Worm (Caenorhabditis elegans) whole organism, L1 larva: ENCODE measurements around the gene slmp-1.
A peak's percentile ranks its signal among the peaks of the same experiment; 100 is the strongest.

Experiments
- C04F5.9 ChIP-seq: sonication (generic microtip); optimal IDR thresholded peaks from 2 replicates; lab custom pipeline; 2016; ENCODE audit warnings: missing genetic modification characterization, missing compliant biosample characterization
- C16A3.4 ChIP-seq: fragments of 150-350 bp; optimal IDR thresholded peaks from 2 replicates; lab custom pipeline; 2014; ENCODE audit warnings: missing biosample characterization, missing genetic modification characterization
- F16B12.6 ChIP-seq: fragments of 150-350 bp; optimal IDR thresholded peaks from 2 replicates; lab custom pipeline; 2014; ENCODE audit warnings: missing biosample characterization, missing genetic modification characterization
- aha-1 ChIP-seq: fragments of 150-350 bp; optimal IDR thresholded peaks from 2 replicates; lab custom pipeline; 2014; ENCODE audit warnings: missing biosample characterization, missing genetic modification characterization
- alr-1 ChIP-seq: fragments of 200-800 bp; sonication (Bioruptor generic); optimal IDR thresholded peaks from 2 replicates; lab custom pipeline; 2018; ENCODE audit warnings: borderline replicate concordance, mild to moderate bottlenecking, missing genetic modification characterization, missing compliant biosample characterization
- aly-2 ChIP-seq: fragments of 150-350 bp; optimal IDR thresholded peaks from 2 replicates; lab custom pipeline; 2014; ENCODE audit warnings: missing biosample characterization, missing genetic modification characterization
- blmp-1 ChIP-seq: fragments of 150-350 bp; optimal IDR thresholded peaks from 2 replicates; lab custom pipeline; 2014; ENCODE audit warnings: missing biosample characterization, missing genetic modification characterization
- ceh-63 ChIP-seq: fragments of 200-800 bp; sonication (Bioruptor generic); optimal IDR thresholded peaks from 2 replicates; lab custom pipeline; 2018; ENCODE audit warnings: mild to moderate bottlenecking, missing genetic modification characterization, missing compliant biosample characterization
- ceh-82 ChIP-seq, 3 experiments: fragments of 150-350 bp in 1 of 3; sonication (generic microtip) in 2 of 3; optimal IDR thresholded peaks; 2 replicates each; lab custom pipeline; 2014 to 2017; ENCODE audit warnings: missing biosample characterization in 3 of 3, missing genetic modification characterization in 3 of 3
- ces-1 ChIP-seq: fragments of 150-350 bp; optimal IDR thresholded peaks from 2 replicates; lab custom pipeline; 2014; ENCODE audit warnings: missing biosample characterization, missing genetic modification reagents, missing genetic modification characterization
- dpl-1 ChIP-seq, 3 experiments: fragments of 150-350 bp in 2 of 3; sonication (generic microtip) in 1 of 3; optimal IDR thresholded peaks; 2 replicates each; lab custom pipeline; 2014 to 2017; ENCODE audit warnings: missing biosample characterization in 3 of 3, missing genetic modification characterization in 3 of 3, missing genetic modification reagents in 3 of 3
- efl-3 ChIP-seq: fragments of 200-800 bp; sonication (Bioruptor generic); optimal IDR thresholded peaks from 2 replicates; lab custom pipeline; 2018; ENCODE audit warnings: mild to moderate bottlenecking, missing genetic modification characterization, missing compliant biosample characterization
- egl-13 ChIP-seq: sonication (generic microtip); optimal IDR thresholded peaks from 2 replicates; lab custom pipeline; 2016; ENCODE audit warnings: missing genotype, missing genetic modification reagents, missing genetic modification characterization, missing compliant biosample characterization
- elt-2 ChIP-seq: sonication (generic microtip); optimal IDR thresholded peaks from 2 replicates; lab custom pipeline; 2016; ENCODE audit warnings: missing genetic modification characterization, mild to moderate bottlenecking, inconsistent platforms, missing compliant biosample characterization, missing genetic modification reagents
- elt-3 ChIP-seq, 6 experiments: fragments of 150-350 bp in 1 of 6; sonication (generic microtip); optimal IDR thresholded peaks; 2 replicates each; lab custom pipeline; 2017 to 2018; ENCODE audit warnings: missing biosample characterization in 6 of 6, missing genetic modification characterization in 6 of 6, inconsistent platforms in 1 of 6
- ets-5 ChIP-seq: fragments of 200-800 bp; sonication (Bioruptor generic); IDR thresholded peaks from 2 replicates; pipeline ENCODE4 v1.3.6; 2022; ENCODE audit warnings: missing genetic modification characterization, missing compliant biosample characterization
- fkh-10 ChIP-seq: sonication (generic microtip); optimal IDR thresholded peaks from 2 replicates; lab custom pipeline; 2017; ENCODE audit warnings: missing biosample characterization, missing genetic modification reagents, missing genetic modification characterization
- fkh-4 ChIP-seq: sonication (generic microtip); optimal IDR thresholded peaks from 2 replicates; lab custom pipeline; 2016; ENCODE audit warnings: missing compliant biosample characterization, missing genetic modification characterization, borderline replicate concordance
- fos-1 ChIP-seq: fragments of 150-350 bp; optimal IDR thresholded peaks from 2 replicates; lab custom pipeline; 2014; ENCODE audit warnings: missing biosample characterization, missing genetic modification characterization
- grh-1 ChIP-seq: fragments of 200-800 bp; sonication (Bioruptor generic); IDR thresholded peaks from 2 replicates; pipeline ENCODE4 v1.3.6; 2022; ENCODE audit warnings: missing genetic modification reagents, missing genetic modification characterization, missing compliant biosample characterization
- jun-1 ChIP-seq: fragments of 150-350 bp; optimal IDR thresholded peaks from 2 replicates; lab custom pipeline; 2014; ENCODE audit warnings: missing biosample characterization, missing genetic modification reagents, missing genetic modification characterization
- lin-13 ChIP-seq: fragments of 150-350 bp; optimal IDR thresholded peaks from 2 replicates; lab custom pipeline; 2014; ENCODE audit warnings: missing biosample characterization, missing genetic modification reagents, missing genetic modification characterization
- lin-14 ChIP-seq: fragments of 200-800 bp; sonication (Bioruptor generic); optimal IDR thresholded peaks from 2 replicates; lab custom pipeline; 2018; ENCODE audit warnings: mild to moderate bottlenecking, missing genetic modification characterization, moderate library complexity, missing compliant biosample characterization
- lin-15B ChIP-seq: fragments of 150-350 bp; sonication (generic microtip); optimal IDR thresholded peaks from 3 replicates; lab custom pipeline; 2014; ENCODE audit warnings: missing biosample characterization, missing genetic modification characterization
- lin-39 ChIP-seq: fragments of 150-350 bp; optimal IDR thresholded peaks from 2 replicates; lab custom pipeline; 2014; ENCODE audit warnings: missing biosample characterization, missing genetic modification reagents, missing genetic modification characterization
- lir-3 ChIP-seq: sonication (generic microtip); optimal IDR thresholded peaks from 2 replicates; lab custom pipeline; 2016; ENCODE audit warnings: mild to moderate bottlenecking, missing genetic modification characterization, moderate library complexity, missing compliant biosample characterization; ENCODE audit not compliant: poor library complexity
- lsy-2 ChIP-seq, 2 experiments: fragments of 150-350 bp; optimal IDR thresholded peaks; 2 replicates each; lab custom pipeline; 2014; ENCODE audit warnings: missing biosample characterization in 2 of 2, missing genetic modification characterization in 2 of 2
- mab-9 ChIP-seq: fragments of 200-800 bp; sonication (Bioruptor generic); IDR thresholded peaks from 2 replicates; pipeline ENCODE4 v1.3.6; 2022; ENCODE audit warnings: missing genetic modification reagents, missing genetic modification characterization, missing compliant biosample characterization
- mdl-1 ChIP-seq, 2 experiments: fragments of 150-350 bp; optimal IDR thresholded peaks; 2 replicates each; lab custom pipeline; 2014 to 2017; ENCODE audit warnings: missing biosample characterization in 2 of 2, missing genetic modification characterization in 2 of 2, inconsistent platforms in 1 of 2
- mep-1 ChIP-seq: fragments of 150-350 bp; optimal IDR thresholded peaks from 2 replicates; lab custom pipeline; 2014; ENCODE audit warnings: missing biosample characterization, missing genetic modification characterization
- nhr-11 ChIP-seq: fragments of 150-350 bp; optimal IDR thresholded peaks from 2 replicates; lab custom pipeline; 2014; ENCODE audit warnings: missing biosample characterization, missing genetic modification characterization
- nhr-12 ChIP-seq: sonication (generic microtip); optimal IDR thresholded peaks from 2 replicates; lab custom pipeline; 2017; ENCODE audit warnings: missing biosample characterization, missing genetic modification characterization
- nhr-19 ChIP-seq: fragments of 200-800 bp; sonication (Bioruptor generic); conservative IDR thresholded peaks from 2 replicates; pipeline ENCODE4 v1.3.6; 2022; ENCODE audit warnings: missing genetic modification characterization, missing compliant biosample characterization
- nhr-20 ChIP-seq: sonication (generic microtip); optimal IDR thresholded peaks from 2 replicates; lab custom pipeline; 2016; ENCODE audit warnings: mild to moderate bottlenecking, missing genetic modification characterization, missing compliant biosample characterization
- nhr-47 ChIP-seq: sonication (generic microtip); optimal IDR thresholded peaks from 2 replicates; lab custom pipeline; 2016; ENCODE audit warnings: mild to moderate bottlenecking, missing genetic modification characterization, moderate library complexity, missing compliant biosample characterization
- nhr-76 ChIP-seq: sonication (generic microtip); optimal IDR thresholded peaks from 2 replicates; lab custom pipeline; 2017; ENCODE audit warnings: missing biosample characterization, missing genetic modification characterization
- nhr-84 ChIP-seq: sonication (generic microtip); optimal IDR thresholded peaks from 2 replicates; lab custom pipeline; 2017; ENCODE audit warnings: missing biosample characterization, missing genetic modification characterization
- nhr-90 ChIP-seq: sonication (generic microtip); optimal IDR thresholded peaks from 2 replicates; lab custom pipeline; 2016; ENCODE audit warnings: mild to moderate bottlenecking, missing genetic modification characterization, missing compliant biosample characterization; ENCODE audit not compliant: poor library complexity
- pqm-1 ChIP-seq: sonication (generic microtip); optimal IDR thresholded peaks from 3 replicates; lab custom pipeline; 2017; ENCODE audit warnings: missing biosample characterization, missing genetic modification characterization
- rnt-1 ChIP-seq: sonication (generic microtip); optimal IDR thresholded peaks from 2 replicates; lab custom pipeline; 2016; ENCODE audit warnings: mild to moderate bottlenecking, missing genetic modification characterization, moderate library complexity, missing compliant biosample characterization
- skn-1 ChIP-seq: fragments of 150-350 bp; optimal IDR thresholded peaks from 2 replicates; lab custom pipeline; 2014; ENCODE audit warnings: missing biosample characterization, missing genetic modification characterization
- sox-4 ChIP-seq: sonication (generic microtip); optimal IDR thresholded peaks from 2 replicates; lab custom pipeline; 2016; ENCODE audit warnings: missing genetic modification characterization, missing compliant biosample characterization
- sptf-1 ChIP-seq: fragments of 150-350 bp; optimal IDR thresholded peaks from 2 replicates; lab custom pipeline; 2014; ENCODE audit warnings: missing biosample characterization, missing genetic modification characterization
- tlp-1 ChIP-seq: fragments of 150-350 bp; optimal IDR thresholded peaks from 2 replicates; lab custom pipeline; 2014; ENCODE audit warnings: missing biosample characterization, missing genetic modification characterization
- unc-130 ChIP-seq: fragments of 150-350 bp; optimal IDR thresholded peaks from 2 replicates; lab custom pipeline; 2017; ENCODE audit warnings: missing biosample characterization, missing genetic modification characterization, inconsistent platforms
- unc-30 ChIP-seq: sonication (generic microtip); optimal IDR thresholded peaks from 2 replicates; lab custom pipeline; 2017; ENCODE audit warnings: missing biosample characterization, missing genetic modification characterization
- unc-86 ChIP-seq: sonication (generic microtip); optimal IDR thresholded peaks from 2 replicates; lab custom pipeline; 2016; ENCODE audit warnings: missing genetic modification characterization, missing compliant biosample characterization
- vab-15 ChIP-seq: sonication (generic microtip); optimal IDR thresholded peaks from 2 replicates; lab custom pipeline; 2017; ENCODE audit warnings: missing genotype, mild to moderate bottlenecking, missing genetic modification characterization, missing compliant biosample characterization
- xbp-1 ChIP-seq: sonication (generic microtip); optimal IDR thresholded peaks from 2 replicates; lab custom pipeline; 2016; ENCODE audit warnings: missing genetic modification characterization, missing compliant biosample characterization
- zip-4 ChIP-seq: fragments of 200-800 bp; sonication (Bioruptor generic); optimal IDR thresholded peaks from 2 replicates; lab custom pipeline; 2018; ENCODE audit warnings: mild to moderate bottlenecking, missing genetic modification characterization, moderate library complexity, missing compliant biosample characterization
- ztf-11 ChIP-seq, 2 experiments: sonication (generic microtip); optimal IDR thresholded peaks; 2 replicates each; lab custom pipeline; 2016 to 2017; ENCODE audit warnings: missing genetic modification characterization in 2 of 2, missing biosample characterization in 1 of 2, missing compliant biosample characterization in 1 of 2
- ztf-4 ChIP-seq: fragments of 150-350 bp; optimal IDR thresholded peaks from 2 replicates; lab custom pipeline; 2014; ENCODE audit warnings: missing biosample characterization, missing genetic modification characterization

The slmp-1 gene

DNA sequence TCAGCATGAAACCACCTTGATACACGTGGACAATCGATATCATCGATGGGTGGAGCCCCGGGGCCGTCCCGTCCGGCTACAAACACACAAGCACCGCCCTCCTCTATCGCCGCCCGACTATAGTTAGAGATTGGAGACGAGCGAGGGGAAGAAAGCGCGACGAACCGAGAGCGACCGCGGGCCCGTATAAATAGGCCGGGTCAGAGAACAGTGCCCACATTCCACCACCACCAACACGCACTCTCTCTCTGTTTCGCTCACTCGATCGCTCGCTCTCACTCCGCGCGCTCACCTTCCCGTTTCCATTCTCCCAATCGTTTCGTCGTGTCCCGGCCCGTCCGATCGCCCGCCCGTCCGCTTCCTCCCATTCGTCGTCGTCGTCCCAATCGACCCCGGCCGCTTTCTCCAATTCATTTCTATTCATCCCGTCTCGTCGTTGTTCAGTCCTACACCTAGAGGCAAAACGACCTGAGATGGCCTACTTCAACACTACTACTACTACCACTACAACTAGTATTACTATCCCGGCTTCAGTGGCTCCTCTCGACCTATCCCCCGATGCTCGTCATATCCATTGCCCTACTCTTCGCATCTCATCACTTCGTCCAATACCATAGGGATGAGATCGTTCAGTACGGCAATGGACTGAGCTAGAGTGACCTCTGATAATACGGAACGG is 19.3 kb downstream of the slmp-1 start (continued):
- TF ChIP-seq C04F5.9 (tag; lab: Kevin White, UChicago) (no peak), lir-3 (no peak), mep-1 (tag; lab: Kevin White, UChicago) (peak; percentile 27), egl-13 (tag; lab: Kevin White, UChicago) (no peak), rnt-1 (tag; lab: Kevin White, UChicago) (peak; percentile 67), C16A3.4 (tag; lab: Kevin White, UChicago) (peak; percentile 35), fos-1 (tag; lab: Kevin White, UChicago) (no peak), unc-130 (peak; percentile 38), lin-14 (peak; percentile 85), efl-3 (GFP tag; lab: Kevin White, UChicago) (no peak), nhr-20 (tag; lab: Kevin White, UChicago) (peak; percentile 78), unc-86 (tag; lab: Kevin White, UChicago) (no peak), lsy-2 (tag; optimal IDR thresholded peaks at IDR 0.05; lab: Kevin White, UChicago) (peak; percentile 26 to 42), F16B12.6 (tag; lab: Kevin White, UChicago) (peak; percentile 5), alr-1 (no peak), nhr-19 (peak; percentile 69), aha-1 (no peak), aly-2 (no peak), lin-13 (peak; percentile 33), ceh-82 (tag; optimal IDR thresholded peaks at IDR 0.05; lab: Kevin White, UChicago) (peak in 1 of 3 experiments; percentile 7), jun-1 (tag; lab: Kevin White, UChicago) (peak; percentile 29), sox-4 (peak; percentile 16), tlp-1 (tag; lab: Kevin White, UChicago) (no peak), pqm-1 (tag; lab: Kevin White, UChicago) (no peak), elt-3 (tag; optimal IDR thresholded peaks at IDR 0.05; lab: Kevin White, UChicago) (peak in 2 of 6 experiments; percentile 55 to 57), nhr-84 (tag; lab: Kevin White, UChicago) (no peak), nhr-76 (peak; percentile 45), nhr-11 (tag; lab: Kevin White, UChicago) (no peak), blmp-1 (peak; percentile 70), ztf-11 (tag; optimal IDR thresholded peaks at IDR 0.05; lab: Kevin White, UChicago) (peak in 1 of 2 experiments; percentile 16), ztf-4 (tag; lab: Kevin White, UChicago) (peak; percentile 25), ces-1 (GFP tag; lab: Kevin White, UChicago) (no peak), xbp-1 (tag; lab: Kevin White, UChicago) (peak; percentile 72), lin-15B (tag; lab: Kevin White, UChicago) (no peak), lin-39 (tag; lab: Kevin White, UChicago) (no peak), unc-30 (tag; lab: Kevin White, UChicago) (no peak), nhr-12 (no peak), vab-15 (tag; lab: Kevin White, UChicago) (no peak), sptf-1 (tag; lab: Kevin White, UChicago) (no peak), nhr-90 (peak; percentile 74), mab-9 (GFP tag; lab: Robert Waterston, UW) (no peak), ceh-63 (GFP tag; lab: Kevin White, UChicago) (no peak), zip-4 (peak; percentile 20), dpl-1 (GFP tag; optimal IDR thresholded peaks at IDR 0.05; lab: Kevin White, UChicago) (peak in 2 of 3 experiments; percentile 15 to 29), nhr-47 (tag; lab: Kevin White, UChicago) (peak; percentile 72), skn-1 (peak; percentile 7), fkh-10 (no peak), grh-1 (GFP tag; lab: Robert Waterston, UW) (no peak), elt-2 (peak; percentile 49), fkh-4 (tag; lab: Kevin White, UChicago) (no peak), mdl-1 (tag; optimal IDR thresholded peaks at IDR 0.05; lab: Kevin White, UChicago) (peak in 1 of 2 experiments; percentile 80), ets-5 (GFP tag; lab: Robert Waterston, UW) (no peak)
